Fruit fly (Drosophila melanogaster): ENCODE data around the gene amos.

- TF ChIP-seq CTCF (optimal IDR thresholded peaks at IDR 0.05) (no peak), CG8478 (optimal IDR thresholded peaks at IDR 0.05) (no peak)
Observed at dm6 chr2L:18561522-18562119, 35.1 kb downstream of the amos start.

All from S2 (cell line).